Fruit fly (Drosophila melanogaster): ENCODE data around the gene CG1677.
A peak's percentile ranks its signal among the peaks of the same experiment; 100 is the strongest.

The CG1677 gene

DNA sequence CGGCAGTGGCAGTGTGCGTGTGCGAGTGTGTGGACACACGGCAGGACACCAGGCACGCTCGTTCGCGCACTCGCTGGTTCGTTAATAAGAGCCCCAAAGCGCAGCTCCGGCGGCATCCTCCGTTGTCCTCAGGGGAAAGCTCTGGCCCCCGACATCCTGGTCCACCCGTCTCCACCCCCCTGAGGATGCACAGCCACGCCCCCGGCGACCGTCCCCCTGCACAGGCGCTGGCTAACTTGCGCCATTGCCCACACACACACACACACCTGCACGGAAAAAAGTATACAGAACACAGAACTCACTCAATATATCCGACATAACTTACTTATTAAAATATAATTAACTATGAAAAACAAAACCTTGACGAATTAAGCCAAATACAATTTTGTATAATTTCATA, 159.5 kb downstream of the CG1677 start:
- TF ChIP-seq lz (GFP tag; optimal IDR thresholded peaks at IDR 0.05) (no peak), CG11762 (GFP tag; optimal IDR thresholded peaks at IDR 0.05; ENCODE audit: insufficient read depth) (no peak), CG8319 (GFP tag; optimal IDR thresholded peaks at IDR 0.05) (no peak), CG11902 (GFP tag; optimal IDR thresholded peaks at IDR 0.05) (no peak), vri (GFP tag; optimal IDR thresholded peaks at IDR 0.05) (no peak), topi (GFP tag; optimal IDR thresholded peaks at IDR 0.05) (no peak), CG3919 (GFP tag; optimal IDR thresholded peaks at IDR 0.05) (no peak)

DNA sequence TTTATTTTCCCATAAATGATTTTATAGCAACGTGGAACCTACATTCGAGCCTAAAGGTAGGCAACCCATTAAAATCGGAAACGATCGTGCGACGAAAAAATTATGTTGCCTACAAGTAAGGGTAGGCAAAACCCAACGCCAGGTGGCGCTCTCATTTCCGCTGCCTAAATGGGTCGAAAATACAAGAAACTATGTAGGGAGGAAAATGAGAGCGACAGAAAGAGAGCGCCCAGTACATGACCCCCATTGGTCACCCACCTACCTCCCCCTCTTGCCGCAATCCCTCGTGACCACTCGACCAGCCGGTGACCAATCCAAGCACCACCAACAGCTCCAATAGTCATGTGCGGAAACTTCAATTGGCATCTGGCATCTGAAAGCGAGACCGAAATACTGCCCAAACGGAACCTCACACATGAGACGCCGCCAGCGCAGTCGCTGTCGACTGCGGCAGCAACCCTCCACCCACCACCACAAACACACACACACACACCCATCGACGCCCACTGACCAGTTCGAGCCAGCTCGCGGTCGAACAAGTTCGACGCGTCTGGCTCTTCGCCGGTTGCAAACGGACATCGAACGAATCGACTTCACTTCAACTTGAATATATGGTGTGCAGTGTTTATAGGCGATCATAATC, 163.5 kb downstream of the CG1677 start:
- TF ChIP-seq Gug (GFP tag; IDR thresholded peaks at IDR 0.05) (peak; percentile 44), spab (GFP tag; optimal IDR thresholded peaks at IDR 0.05) (peak; percentile 48), CG10631 (GFP tag; optimal IDR thresholded peaks at IDR 0.05) (peak; percentile 44), CG6792 (GFP tag; optimal IDR thresholded peaks at IDR 0.05) (peak; percentile 76), salr (GFP tag; optimal IDR thresholded peaks at IDR 0.05) (peak in 1 of 2 experiments; percentile 87), CG1621 (tag; optimal IDR thresholded peaks at IDR 0.05) (peak; percentile 57), eg (GFP tag; IDR thresholded peaks at IDR 0.05) (peak; percentile 74), fd59A (GFP tag; optimal IDR thresholded peaks at IDR 0.05) (peak; percentile 53), vri (GFP tag; optimal IDR thresholded peaks at IDR 0.05) (peak; percentile 44), achi (GFP tag; optimal IDR thresholded peaks at IDR 0.05) (peak; percentile 71), CG16779 (tag; optimal IDR thresholded peaks at IDR 0.05) (peak; percentile 41), CG11294 (GFP tag; IDR thresholded peaks at IDR 0.05) (no peak; the same call in 1 of the 2 replicates), CG8632 (GFP tag; optimal IDR thresholded peaks at IDR 0.05) (peak; percentile 56), Sox15 (GFP tag; optimal IDR thresholded peaks at IDR 0.05) (peak; percentile 61), CG4318 (GFP tag; optimal IDR thresholded peaks at IDR 0.05) (peak; percentile 34), CG6163 (GFP tag; IDR thresholded peaks at IDR 0.05) (peak; percentile 92), CG7368 (GFP tag; optimal IDR thresholded peaks at IDR 0.05) (peak; percentile 76), CG10669 (GFP tag; optimal IDR thresholded peaks at IDR 0.05) (peak; percentile 68), CG6854 (GFP tag; optimal IDR thresholded peaks at IDR 0.05) (peak; percentile 69), net (GFP tag; optimal IDR thresholded peaks at IDR 0.05) (peak; percentile 77), esn (GFP tag; optimal IDR thresholded peaks at IDR 0.05) (peak; percentile 77), CG8119 (GFP tag; IDR thresholded peaks at IDR 0.05) (no peak), Sox102F (GFP tag; optimal IDR thresholded peaks at IDR 0.05) (peak; percentile 49), Eip78C (GFP tag) (peak; percentile 86), cyc (GFP tag; optimal IDR thresholded peaks at IDR 0.05) (peak; percentile 86), CG32006 (GFP tag; optimal IDR thresholded peaks at IDR 0.05) (peak; percentile 61), Blimp-1 (GFP tag; optimal IDR thresholded peaks at IDR 0.05) (peak; percentile 43), svp (GFP tag) (no peak), Smox (GFP tag; optimal IDR thresholded peaks at IDR 0.05) (peak; percentile 54), CG3919 (GFP tag; optimal IDR thresholded peaks at IDR 0.05) (peak; percentile 84), CG11902 (GFP tag; optimal IDR thresholded peaks at IDR 0.05) (peak; percentile 71), Eip93F (GFP tag; optimal IDR thresholded peaks at IDR 0.05) (no peak), fkh (GFP tag; optimal IDR thresholded peaks at IDR 0.05) (peak; percentile 49), CG11762 (GFP tag; optimal IDR thresholded peaks at IDR 0.05; ENCODE audit: insufficient read depth) (peak; percentile 62), CG6276 (GFP tag; optimal IDR thresholded peaks at IDR 0.05) (peak; percentile 14), dsx (GFP tag; optimal IDR thresholded peaks at IDR 0.05; ENCODE audit: poor library complexity, severe bottlenecking) (no peak), CG8319 (GFP tag; optimal IDR thresholded peaks at IDR 0.05) (peak; percentile 63), CG6808 (GFP tag; optimal IDR thresholded peaks at IDR 0.05) (peak; percentile 60), CG3032 (tag; optimal IDR thresholded peaks at IDR 0.05) (peak; percentile 57), CG31627 (GFP tag; optimal IDR thresholded peaks at IDR 0.05) (peak; percentile 80), acj6 (GFP tag; optimal IDR thresholded peaks at IDR 0.05) (peak; percentile 72), Lpt (GFP tag; optimal IDR thresholded peaks at IDR 0.05) (peak; percentile 24), Hr38 (GFP tag; optimal IDR thresholded peaks at IDR 0.05) (no peak), fd85E (GFP tag; optimal IDR thresholded peaks at IDR 0.05) (no peak), CG9139 (GFP tag; optimal IDR thresholded peaks at IDR 0.05) (peak; percentile 72), lz (GFP tag; optimal IDR thresholded peaks at IDR 0.05) (peak; percentile 82), Met (GFP tag; optimal IDR thresholded peaks at IDR 0.05) (peak; percentile 76)

Measured in whole organism, prepupa.